Worm (Caenorhabditis elegans) whole organism, midembryonic: Measurements from ENCODE around the gene pudl-1.

Experiments used
- T22C8.4 ChIP-seq: fragments of 200-800 bp; sonication (Bioruptor generic); IDR thresholded peaks from 2 replicates; pipeline ENCODE4 v1.3.6; 2022; ENCODE audit warnings: missing genetic modification characterization, missing compliant biosample characterization
- cog-1 ChIP-seq: sonication (generic microtip); optimal IDR thresholded peaks from 2 replicates; lab custom pipeline; 2016; ENCODE audit warnings: missing genetic modification characterization, missing compliant biosample characterization
- flt-1 ChIP-seq: fragments of 200-800 bp; sonication (Bioruptor generic); IDR thresholded peaks from 2 replicates; pipeline ENCODE4 v1.3.6; 2022; ENCODE audit warnings: missing genetic modification characterization, missing compliant biosample characterization
- klf-2 ChIP-seq: fragments of 200-800 bp; sonication (Bioruptor generic); conservative IDR thresholded peaks from 2 replicates; pipeline ENCODE4 v1.3.6; 2022; ENCODE audit warnings: missing genetic modification reagents, missing genetic modification characterization, missing compliant biosample characterization
- med-1 ChIP-seq: sonication (generic microtip); optimal IDR thresholded peaks from 2 replicates; lab custom pipeline; 2017; ENCODE audit warnings: missing genetic modification characterization, mild to moderate bottlenecking, missing compliant biosample characterization, antibody characterized with exemption, missing genetic modification reagents; ENCODE audit not compliant: insufficient read depth
- ref-1 ChIP-seq: fragments of 200-800 bp; sonication (Bioruptor generic); conservative IDR thresholded peaks from 2 replicates; pipeline ENCODE4 v1.3.6; 2022; ENCODE audit warnings: missing genetic modification reagents, missing genetic modification characterization, missing compliant biosample characterization
- tab-1 ChIP-seq: fragments of 200-800 bp; sonication (Bioruptor generic); IDR thresholded peaks from 2 replicates; pipeline ENCODE4 v1.3.6; 2022; ENCODE audit warnings: missing genetic modification characterization, missing compliant biosample characterization
- ztf-23 ChIP-seq: fragments of 200-800 bp; sonication (Bioruptor generic); IDR thresholded peaks from 2 replicates; pipeline ENCODE4 v1.3.6; 2022; ENCODE audit warnings: missing genetic modification reagents, missing genetic modification characterization, missing compliant biosample characterization
- ztf-29 ChIP-seq: fragments of 200-800 bp; sonication (Bioruptor generic); IDR thresholded peaks from 2 replicates; pipeline ENCODE4 v1.3.6; 2022; ENCODE audit warnings: missing genetic modification reagents, missing genetic modification characterization, missing compliant biosample characterization

pudl-1 gene

ce11 chrIV:2834516-2834915, 1.8 kb downstream of the pudl-1 start, which contains the start of gene pudl-2:
Gene pudl-2, plus strand, starts transcription at chrIV:2834816.
- TF ChIP-seq klf-2 (GFP tag; lab: Robert Waterston, UW) = no peak
- TF ChIP-seq ztf-29 (GFP tag; lab: Robert Waterston, UW) = no peak
- TF ChIP-seq med-1 (GFP tag; lab: Kevin White, UChicago) = no peak
- no peak for TF ChIP-seq T22C8.4 (GFP tag; lab: Robert Waterston, UW)
- no peak for TF ChIP-seq flt-1 (GFP tag; lab: Robert Waterston, UW)
- TF ChIP-seq cog-1 = no peak
- TF ChIP-seq ztf-23 = no peak
- TF ChIP-seq ref-1 (GFP tag; lab: Robert Waterston, UW) = no peak
- no peak for TF ChIP-seq tab-1 (GFP tag; lab: Robert Waterston, UW)

- TF ChIP-seq ztf-23 = no peak
- no peak for TF ChIP-seq cog-1
- TF ChIP-seq flt-1 (GFP tag; lab: Robert Waterston, UW) = no peak
- TF ChIP-seq tab-1 (GFP tag; lab: Robert Waterston, UW) = no peak
- TF ChIP-seq klf-2 (GFP tag; lab: Robert Waterston, UW) = no peak
- TF ChIP-seq ref-1 (GFP tag; lab: Robert Waterston, UW) = no peak
- TF ChIP-seq ztf-29 (GFP tag; lab: Robert Waterston, UW) = no peak
- no peak for TF ChIP-seq med-1 (GFP tag; lab: Kevin White, UChicago)
- TF ChIP-seq T22C8.4 (GFP tag; lab: Robert Waterston, UW) = no peak
These were observed 2.7 kb downstream of the pudl-1 start, which contains the start of gene clec-82 for ce11 chrIV:2835364-2835763. Gene clec-82, plus strand, starts transcription at chrIV:2835664.

DNA sequence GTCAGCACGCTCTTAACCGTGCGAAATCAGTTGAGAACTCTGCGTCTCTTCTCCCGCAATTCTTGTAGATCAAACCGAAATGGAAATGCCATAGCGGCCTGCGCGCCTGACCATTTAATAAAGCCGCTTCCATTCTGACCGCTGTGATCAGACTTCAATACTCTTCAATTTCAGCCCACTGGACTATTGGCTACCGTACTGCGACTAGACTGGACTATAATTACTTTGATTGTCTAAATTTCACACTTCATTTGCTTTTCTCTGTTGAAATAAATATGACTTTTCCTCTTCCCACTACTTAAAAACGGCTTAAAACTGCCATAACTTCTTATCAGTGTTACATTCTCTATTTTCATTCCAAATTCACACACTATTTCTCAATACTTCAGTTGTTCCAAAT, 5.6 kb downstream of the pudl-1 start, which contains the start of gene Y54G2A.7:
Gene Y54G2A.7 (plus strand): TSS at position 301 of the 400 bp plus-strand sequence.
- TF ChIP-seq T22C8.4 (GFP tag; lab: Robert Waterston, UW) = no peak
- no peak for TF ChIP-seq med-1 (GFP tag; lab: Kevin White, UChicago)
- TF ChIP-seq ztf-23 = no peak
- no peak for TF ChIP-seq ztf-29 (GFP tag; lab: Robert Waterston, UW)
- TF ChIP-seq ref-1 (GFP tag; lab: Robert Waterston, UW) = no peak
- no peak for TF ChIP-seq flt-1 (GFP tag; lab: Robert Waterston, UW)
- no peak for TF ChIP-seq cog-1
- no peak for TF ChIP-seq klf-2 (GFP tag; lab: Robert Waterston, UW)
- no peak for TF ChIP-seq tab-1 (GFP tag; lab: Robert Waterston, UW)

ce11 chrIV:2841260-2841659, 8.6 kb downstream of the pudl-1 start, which contains the start of gene clec-83:
Gene clec-83, minus strand, starts transcription at chrIV:2841472.
- no peak for TF ChIP-seq ref-1 (GFP tag; lab: Robert Waterston, UW)
- no peak for TF ChIP-seq klf-2 (GFP tag; lab: Robert Waterston, UW)
- TF ChIP-seq tab-1 (GFP tag; lab: Robert Waterston, UW) = no peak
- TF ChIP-seq med-1 (GFP tag; lab: Kevin White, UChicago) = no peak

- TF ChIP-seq T22C8.4 (GFP tag; lab: Robert Waterston, UW) = no peak
- no peak for TF ChIP-seq ztf-23
These were observed 9.5 kb downstream of the pudl-1 start, which contains the start of gene clec-84 for ce11 chrIV:2842162-2842561. Gene clec-84, plus strand, starts transcription at chrIV:2842462.

ce11 chrIV:2843882-2844281, 11.2 kb downstream of the pudl-1 start, which contains the start of gene Y54G2A.15:
Gene Y54G2A.15, minus strand, starts transcription at chrIV:2843982.
- no peak for TF ChIP-seq klf-2 (GFP tag; lab: Robert Waterston, UW)
- no peak for TF ChIP-seq tab-1 (GFP tag; lab: Robert Waterston, UW)
- no peak for TF ChIP-seq med-1 (GFP tag; lab: Kevin White, UChicago)
- no peak for TF ChIP-seq ztf-23
- TF ChIP-seq ref-1 (GFP tag; lab: Robert Waterston, UW) = no peak
- TF ChIP-seq cog-1 = no peak
- no peak for TF ChIP-seq T22C8.4 (GFP tag; lab: Robert Waterston, UW)

DNA sequence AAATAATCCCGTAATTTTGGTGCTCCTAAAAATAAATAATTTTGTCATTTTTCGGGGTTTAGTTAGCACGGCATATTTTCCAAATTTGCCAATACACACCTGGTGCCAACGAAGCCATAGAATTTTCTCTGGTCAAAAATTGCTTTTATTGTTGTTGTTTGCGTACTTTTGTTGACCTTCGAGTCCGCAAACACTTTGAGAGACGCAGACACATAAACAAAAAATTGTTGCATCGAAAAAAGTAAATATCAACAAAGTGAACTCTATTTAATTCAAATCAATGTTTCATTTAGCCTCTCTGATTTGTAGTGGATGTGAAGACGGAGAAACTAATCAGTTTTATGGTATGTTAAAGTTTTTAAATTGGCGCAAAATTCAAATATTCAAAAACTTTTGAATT, 13.6 kb downstream of the pudl-1 start, which contains the start of gene Y54G2A.40:
Gene Y54G2A.40 (plus strand): TSS at position 213 of the 400 bp plus-strand sequence.
- TF ChIP-seq tab-1 (GFP tag; lab: Robert Waterston, UW) (no peak), T22C8.4 (GFP tag; lab: Robert Waterston, UW) (no peak), ztf-29 (GFP tag; lab: Robert Waterston, UW) (no peak), ref-1 (GFP tag; lab: Robert Waterston, UW) (no peak), cog-1 (no peak), klf-2 (GFP tag; lab: Robert Waterston, UW) (no peak), ztf-23 (no peak), med-1 (GFP tag; lab: Kevin White, UChicago) (no peak), flt-1 (GFP tag; lab: Robert Waterston, UW) (no peak)

- TF ChIP-seq flt-1 (GFP tag; lab: Robert Waterston, UW) (no peak), ref-1 (GFP tag; lab: Robert Waterston, UW) (no peak), klf-2 (GFP tag; lab: Robert Waterston, UW) (no peak), ztf-29 (GFP tag; lab: Robert Waterston, UW) (no peak), ztf-23 (no peak), med-1 (GFP tag; lab: Kevin White, UChicago) (no peak), T22C8.4 (GFP tag; lab: Robert Waterston, UW) (no peak), tab-1 (GFP tag; lab: Robert Waterston, UW) (no peak), cog-1 (no peak)
These were observed 16.6 kb downstream of the pudl-1 start for ce11 chrIV:2849269-2849668.

DNA sequence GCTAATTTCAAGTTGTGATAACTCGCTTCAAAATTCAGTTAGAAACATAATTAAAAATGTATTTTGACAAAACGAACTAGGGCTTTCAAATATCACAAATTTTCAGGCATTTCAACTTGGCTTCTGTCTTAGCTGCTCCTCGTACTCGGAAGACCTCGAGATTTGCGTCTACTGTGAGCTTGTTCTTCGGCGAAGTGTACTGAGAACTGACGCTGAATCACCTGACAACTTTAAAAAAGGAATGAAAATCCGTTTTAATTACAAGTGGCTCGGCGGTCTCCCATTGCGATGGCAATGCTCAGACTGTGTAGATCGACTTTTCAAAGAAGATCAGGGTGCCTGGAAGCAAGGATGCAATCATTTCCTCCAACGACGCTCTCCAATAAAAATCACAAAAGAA, 17.9 kb downstream of the pudl-1 start, which contains the start of gene clec-85:
Gene clec-85 (plus strand): TSS at position 301 of the 400 bp plus-strand sequence.
- no peak for TF ChIP-seq ref-1 (GFP tag; lab: Robert Waterston, UW)
- TF ChIP-seq cog-1 = no peak
- TF ChIP-seq med-1 (GFP tag; lab: Kevin White, UChicago) = no peak
- no peak for TF ChIP-seq flt-1 (GFP tag; lab: Robert Waterston, UW)
- no peak for TF ChIP-seq T22C8.4 (GFP tag; lab: Robert Waterston, UW)
- no peak for TF ChIP-seq klf-2 (GFP tag; lab: Robert Waterston, UW)
- TF ChIP-seq ztf-23 = no peak
- no peak for TF ChIP-seq tab-1 (GFP tag; lab: Robert Waterston, UW)
